Fruit fly (Drosophila melanogaster): ENCODE results near the gene CG15478.
A peak's percentile ranks its signal among the peaks of the same experiment; 100 is the strongest.

CG15478 gene

dm6 chrX:7706398-7707349 lies 11.1 kb downstream of the CG15478 start (continued):
- peak; percentile 90 for TF ChIP-seq sv (GFP tag; optimal IDR thresholded peaks at IDR 0.05)
- peak; percentile 83 for TF ChIP-seq CG32264 (GFP tag; optimal IDR thresholded peaks at IDR 0.05)
- peak; percentile 98 for TF ChIP-seq OdsH (GFP tag; optimal IDR thresholded peaks at IDR 0.05)
- peak; percentile 91 for TF ChIP-seq dsf (GFP tag; optimal IDR thresholded peaks at IDR 0.05; ENCODE audit: borderline replicate concordance)
- peak; percentile 97 for TF ChIP-seq h (GFP tag; optimal IDR thresholded peaks at IDR 0.05)
- peak; percentile 99 for TF ChIP-seq HLH106 (tag; optimal IDR thresholded peaks at IDR 0.05)
- TF ChIP-seq usp (GFP tag; optimal IDR thresholded peaks at IDR 0.05), result no peak
- TF ChIP-seq Dfd (GFP tag; optimal IDR thresholded peaks at IDR 0.05), result peak; percentile 74
- TF ChIP-seq brk (GFP tag; optimal IDR thresholded peaks at IDR 0.05), result peak; percentile 94
- no peak for TF ChIP-seq Abd-B (GFP tag; optimal IDR thresholded peaks at IDR 0.05)
- peak; percentile 99 for TF ChIP-seq rgr (GFP tag; optimal IDR thresholded peaks at IDR 0.05)
- TF ChIP-seq dl (GFP tag; optimal IDR thresholded peaks at IDR 0.05; ENCODE audit: insufficient read depth in 1 of 2, partially characterized antibody in 2 of 2), result peak; percentile 65 to 71

- TF ChIP-seq Sp1 (GFP tag; optimal IDR thresholded peaks at IDR 0.05), result peak; percentile 94
- no peak for TF ChIP-seq Myc (optimal IDR thresholded peaks at IDR 0.05)
- peak; percentile 86 for TF ChIP-seq br (GFP tag; optimal IDR thresholded peaks at IDR 0.05)
- peak; percentile 82 for TF ChIP-seq CG9705 (GFP tag; optimal IDR thresholded peaks at IDR 0.05)
- TF ChIP-seq sage (GFP tag; optimal IDR thresholded peaks at IDR 0.05), result peak; percentile 57
- peak; percentile 30 for TF ChIP-seq Dfd (GFP tag; optimal IDR thresholded peaks at IDR 0.05)
- peak; percentile 46 for TF ChIP-seq tai (GFP tag; optimal IDR thresholded peaks at IDR 0.05)
- peak; percentile 80 for TF ChIP-seq brk (GFP tag; optimal IDR thresholded peaks at IDR 0.05)
- TF ChIP-seq Hr78 (GFP tag; optimal IDR thresholded peaks at IDR 0.05), result no peak
- TF ChIP-seq Dif (GFP tag; optimal IDR thresholded peaks at IDR 0.05; ENCODE audit: partially characterized antibody), result peak; percentile 86
- peak; percentile 11 for TF ChIP-seq Hr83 (GFP tag; optimal IDR thresholded peaks at IDR 0.05; ENCODE audit: poor library complexity, severe bottlenecking)
- peak; percentile 36 for TF ChIP-seq CG32264 (GFP tag; optimal IDR thresholded peaks at IDR 0.05)
- TF ChIP-seq woc (GFP tag; optimal IDR thresholded peaks at IDR 0.05), result peak; percentile 73
- TF ChIP-seq Rel (GFP tag; optimal IDR thresholded peaks at IDR 0.05), result peak; percentile 36
- no peak for TF ChIP-seq Rel (tag; optimal IDR thresholded peaks at IDR 0.05)
- TF ChIP-seq Jra (GFP tag; optimal IDR thresholded peaks at IDR 0.05), result peak; percentile 49
- peak in 1 of 2 experiments; percentile 96 for TF ChIP-seq foxo (GFP tag; optimal IDR thresholded peaks at IDR 0.05)
- TF ChIP-seq usp (GFP tag; optimal IDR thresholded peaks at IDR 0.05), result no peak
- TF ChIP-seq dmrt93B (GFP tag; optimal IDR thresholded peaks at IDR 0.05), result peak; percentile 93
- TF ChIP-seq Abd-B (GFP tag; optimal IDR thresholded peaks at IDR 0.05), result no peak
- no peak for TF ChIP-seq CrebA (GFP tag; optimal IDR thresholded peaks at IDR 0.05; ENCODE audit: borderline replicate concordance)
- peak; percentile 94 for TF ChIP-seq fru (GFP tag; optimal IDR thresholded peaks at IDR 0.05)
- TF ChIP-seq HLH106 (tag; optimal IDR thresholded peaks at IDR 0.05), result peak; percentile 94
- TF ChIP-seq pan (optimal IDR thresholded peaks at IDR 0.05), result no peak
- peak; percentile 91 for TF ChIP-seq sv (GFP tag; optimal IDR thresholded peaks at IDR 0.05)
- peak; percentile 11 for TF ChIP-seq Mio (GFP tag; optimal IDR thresholded peaks at IDR 0.05)
- peak; percentile 78 to 85 for TF ChIP-seq dl (GFP tag; optimal IDR thresholded peaks at IDR 0.05; ENCODE audit: insufficient read depth in 1 of 2, partially characterized antibody in 2 of 2)
- TF ChIP-seq jim (GFP tag; optimal IDR thresholded peaks at IDR 0.05), result no peak
- TF ChIP-seq psq (GFP tag; optimal IDR thresholded peaks at IDR 0.05), result peak; percentile 92
- peak; percentile 94 for TF ChIP-seq OdsH (GFP tag; optimal IDR thresholded peaks at IDR 0.05)
- TF ChIP-seq Hnf4 (GFP tag; optimal IDR thresholded peaks at IDR 0.05), result peak; percentile 72
- peak; percentile 95 for TF ChIP-seq h (GFP tag; optimal IDR thresholded peaks at IDR 0.05)
- no peak for TF ChIP-seq lola (GFP tag; optimal IDR thresholded peaks at IDR 0.05)
- peak; percentile 91 for TF ChIP-seq ey (GFP tag; optimal IDR thresholded peaks at IDR 0.05)
- TF ChIP-seq dsf (GFP tag; optimal IDR thresholded peaks at IDR 0.05; ENCODE audit: borderline replicate concordance), result peak; percentile 14
- TF ChIP-seq Vsx2 (GFP tag; optimal IDR thresholded peaks at IDR 0.05; ENCODE audit: partially characterized antibody), result peak; percentile 59
- TF ChIP-seq N (GFP tag; optimal IDR thresholded peaks at IDR 0.05), result no peak
- TF ChIP-seq rgr (GFP tag; optimal IDR thresholded peaks at IDR 0.05), result peak; percentile 95
- peak; percentile 29 for TF ChIP-seq GATAd (GFP tag; optimal IDR thresholded peaks at IDR 0.05)
Measured at dm6 chrX:7705175-7706097, 12.3 kb downstream of the CG15478 start.
